Worm (Caenorhabditis elegans) whole organism, late embryonic: ENCODE data around the gene egas-2.

Source experiments
- F13H6.1 ChIP-seq: sonication (generic microtip); optimal IDR thresholded peaks from 2 replicates; lab custom pipeline; 2016; ENCODE audit warnings: missing genetic modification characterization, missing compliant biosample characterization
- ceh-22 ChIP-seq: sonication (generic microtip); optimal IDR thresholded peaks from 2 replicates; lab custom pipeline; 2017; ENCODE audit warnings: missing biosample characterization, missing genetic modification characterization
- elt-4 ChIP-seq: sonication (generic microtip); optimal IDR thresholded peaks from 2 replicates; lab custom pipeline; 2016; ENCODE audit warnings: missing genetic modification characterization, missing compliant biosample characterization
- gmeb-2 ChIP-seq: sonication (generic microtip); optimal IDR thresholded peaks from 2 replicates; lab custom pipeline; 2016; ENCODE audit warnings: missing genetic modification characterization, inconsistent platforms, missing compliant biosample characterization
- hlh-13 ChIP-seq: fragments of 200-800 bp; sonication (Bioruptor generic); optimal IDR thresholded peaks from 2 replicates; lab custom pipeline; 2018; ENCODE audit warnings: mild to moderate bottlenecking, missing genetic modification characterization, missing compliant biosample characterization
- hlh-8 ChIP-seq: sonication (generic microtip); optimal IDR thresholded peaks from 2 replicates; lab custom pipeline; 2016; ENCODE audit warnings: missing genotype, missing genetic modification characterization, missing compliant biosample characterization
- nhr-11 ChIP-seq: fragments of 150-350 bp; optimal IDR thresholded peaks from 2 replicates; lab custom pipeline; 2014; ENCODE audit warnings: missing biosample characterization, missing genetic modification characterization
- pha-4 ChIP-seq: fragments of 150-350 bp; optimal IDR thresholded peaks from 2 replicates; lab custom pipeline; 2018; ENCODE audit warnings: missing biosample characterization, missing genetic modification reagents, missing genetic modification characterization
- sox-2 ChIP-seq: fragments of 200-800 bp; sonication (Bioruptor generic); IDR thresholded peaks from 2 replicates; pipeline ENCODE4 v1.3.6; 2022; ENCODE audit warnings: missing genetic modification reagents, missing genetic modification characterization, missing compliant biosample characterization
- unc-86 ChIP-seq: sonication (generic microtip); optimal IDR thresholded peaks from 2 replicates; lab custom pipeline; 2016; ENCODE audit warnings: missing genetic modification characterization, missing compliant biosample characterization

ce11 chrV:18639074-18639473, 11.1 kb upstream of the egas-2 start:
- TF ChIP-seq ceh-22 (no peak), hlh-13 (GFP tag; lab: Kevin White, UChicago) (no peak), hlh-8 (tag; lab: Kevin White, UChicago) (no peak), elt-4 (no peak), unc-86 (tag; lab: Kevin White, UChicago) (no peak), pha-4 (tag; lab: Kevin White, UChicago) (no peak), F13H6.1 (no peak), sox-2 (no peak), gmeb-2 (tag; lab: Kevin White, UChicago) (no peak), nhr-11 (no peak)
